Fruit fly (Drosophila melanogaster) whole organism, embryonic: ENCODE data around the gene CG3662.

Source experiments
- Atf-2 ChIP-seq: fragments of 200-800 bp; sonication (Bioruptor generic); optimal IDR thresholded peaks from 2 replicates; lab custom pipeline; 2016; ENCODE audit warnings: missing biosample characterization, missing genetic modification characterization
- Bgb ChIP-seq: fragments of 200-800 bp; sonication (Bioruptor generic); IDR thresholded peaks from 2 replicates; pipeline ENCODE4 v1.3.6; 2022; ENCODE audit warnings: missing biosample characterization, missing genetic modification characterization; ENCODE audit not compliant: partially characterized antibody
- Blimp-1 ChIP-seq: fragments of 200-800 bp; sonication (Bioruptor generic); optimal IDR thresholded peaks from 3 replicates; lab custom pipeline; 2018; ENCODE audit warnings: missing biosample characterization, missing genetic modification characterization, mild to moderate bottlenecking, moderate library complexity, missing genetic modification reagents
- CG10462 ChIP-seq: fragments of 200-800 bp; sonication (Bioruptor generic); optimal IDR thresholded peaks from 2 replicates; lab custom pipeline; 2016; ENCODE audit warnings: missing biosample characterization, missing genetic modification characterization
- CG10565 ChIP-seq: fragments of 200-800 bp; sonication (Bioruptor generic); optimal IDR thresholded peaks from 3 replicates; lab custom pipeline; 2016; ENCODE audit warnings: missing biosample characterization, mild to moderate bottlenecking, missing genetic modification characterization
- CG11456 ChIP-seq: fragments of 200-800 bp; sonication (Bioruptor generic); IDR thresholded peaks from 3 replicates; pipeline ENCODE4 v1.3.6; 2022; ENCODE audit warnings: missing biosample characterization, missing genetic modification characterization
- CG11695 ChIP-seq: fragments of 200-800 bp; sonication (Bioruptor generic); IDR thresholded peaks from 3 replicates; pipeline ENCODE4 v1.3.6; 2022; ENCODE audit warnings: missing biosample characterization, missing genetic modification characterization
- CG13123 ChIP-seq: fragments of 200-800 bp; sonication (Bioruptor generic); optimal IDR thresholded peaks from 2 replicates; lab custom pipeline; 2016; ENCODE audit warnings: missing biosample characterization, missing genetic modification characterization
- CG13287 ChIP-seq: fragments of 200-800 bp; sonication (Bioruptor generic); IDR thresholded peaks from 2 replicates; pipeline ENCODE4 v1.3.6; 2022; ENCODE audit warnings: missing biosample characterization, missing genetic modification characterization; ENCODE audit not compliant: partially characterized antibody
- CG15514 ChIP-seq: fragments of 200-800 bp; sonication (Bioruptor generic); optimal IDR thresholded peaks from 3 replicates; lab custom pipeline; 2017; ENCODE audit warnings: missing biosample characterization, missing genetic modification characterization, mild to moderate bottlenecking, moderate library complexity, missing genetic modification reagents
- CG16815 ChIP-seq: fragments of 200-800 bp; sonication (Bioruptor generic); optimal IDR thresholded peaks from 3 replicates; lab custom pipeline; 2017; ENCODE audit warnings: missing biosample characterization, mild to moderate bottlenecking, missing genetic modification characterization
- CG17385 ChIP-seq: fragments of 200-800 bp; sonication (Bioruptor generic); optimal IDR thresholded peaks from 3 replicates; lab custom pipeline; 2018; ENCODE audit warnings: missing biosample characterization, mild to moderate bottlenecking, missing genetic modification characterization
- CG1792 ChIP-seq: fragments of 200-800 bp; sonication (Bioruptor generic); optimal IDR thresholded peaks from 2 replicates; lab custom pipeline; 2016; ENCODE audit warnings: missing biosample characterization, missing genetic modification characterization
- CG18599 ChIP-seq: fragments of 200-800 bp; sonication (Bioruptor generic); optimal IDR thresholded peaks from 3 replicates; lab custom pipeline; 2017; ENCODE audit warnings: missing biosample characterization, missing genetic modification characterization, mild to moderate bottlenecking, moderate library complexity, missing genetic modification reagents
- CG2120 ChIP-seq: fragments of 200-800 bp; sonication (Bioruptor generic); optimal IDR thresholded peaks from 3 replicates; lab custom pipeline; 2016; ENCODE audit warnings: missing biosample characterization, missing genetic modification characterization
- CG2199 ChIP-seq: fragments of 200-800 bp; sonication (Bioruptor generic); IDR thresholded peaks from 3 replicates; pipeline ENCODE4 v1.3.6; 2022; ENCODE audit warnings: missing biosample characterization, missing genetic modification characterization
- CG2202 ChIP-seq: fragments of 200-800 bp; sonication (Bioruptor generic); optimal IDR thresholded peaks from 2 replicates; lab custom pipeline; 2018; ENCODE audit warnings: missing biosample characterization, mild to moderate bottlenecking, missing genetic modification characterization
- CG30431 ChIP-seq: fragments of 200-800 bp; sonication (Bioruptor generic); optimal IDR thresholded peaks from 2 replicates; lab custom pipeline; 2017; ENCODE audit warnings: missing biosample characterization, missing genetic modification characterization
- CG3065 ChIP-seq: fragments of 200-800 bp; sonication (Bioruptor generic); optimal IDR thresholded peaks from 2 replicates; lab custom pipeline; 2016; ENCODE audit warnings: missing biosample characterization, missing genetic modification characterization
- CG31224 ChIP-seq: fragments of 200-800 bp; sonication (Bioruptor generic); IDR thresholded peaks from 2 replicates; pipeline ENCODE4 v1.3.6; 2022; ENCODE audit warnings: missing biosample characterization, missing genetic modification characterization
- CG3281 ChIP-seq: fragments of 200-800 bp; sonication (Bioruptor generic); optimal IDR thresholded peaks from 3 replicates; lab custom pipeline; 2017; ENCODE audit warnings: missing biosample characterization, mild to moderate bottlenecking, missing genetic modification characterization
- CG3847 ChIP-seq: fragments of 200-800 bp; sonication (Bioruptor generic); IDR thresholded peaks from 2 replicates; pipeline ENCODE4 v1.3.6; 2022; ENCODE audit warnings: missing biosample characterization, missing genetic modification characterization
- CG4282 ChIP-seq: fragments of 200-800 bp; sonication (Bioruptor generic); optimal IDR thresholded peaks from 2 replicates; lab custom pipeline; 2016; ENCODE audit warnings: missing biosample characterization, missing genetic modification characterization
- CG6689 ChIP-seq: fragments of 200-800 bp; sonication (Bioruptor generic); IDR thresholded peaks from 2 replicates; pipeline ENCODE4 v1.3.6; 2022; ENCODE audit warnings: missing biosample characterization, missing genetic modification characterization
- CG7357 ChIP-seq: fragments of 200-800 bp; sonication (Bioruptor generic); IDR thresholded peaks from 3 replicates; pipeline ENCODE4 v1.3.6; 2022; ENCODE audit warnings: missing biosample characterization, missing genetic modification characterization
- Dip2 ChIP-seq: fragments of 200-800 bp; sonication (Bioruptor generic); IDR thresholded peaks from 2 replicates; pipeline ENCODE4 v1.3.6; 2022; ENCODE audit warnings: missing biosample characterization, missing genetic modification characterization
- Dp ChIP-seq: fragments of 200-800 bp; sonication (Bioruptor generic); optimal IDR thresholded peaks from 2 replicates; lab custom pipeline; 2018; ENCODE audit warnings: missing biosample characterization, mild to moderate bottlenecking, missing genetic modification characterization, moderate library complexity
- Hmr ChIP-seq: fragments of 200-800 bp; sonication (Bioruptor generic); optimal IDR thresholded peaks from 3 replicates; lab custom pipeline; 2017; ENCODE audit warnings: mild to moderate bottlenecking, missing biosample characterization, missing genetic modification reagents, missing genetic modification characterization
- Hr39 ChIP-seq: fragments of >200 bp; optimal IDR thresholded peaks from 2 replicates; lab custom pipeline; 2017
- Lpt ChIP-seq: fragments of >200 bp; optimal IDR thresholded peaks from 2 replicates; lab custom pipeline; 2018; ENCODE audit warnings: missing biosample characterization, missing genetic modification characterization
- NfI ChIP-seq: fragments of 200-800 bp; sonication (Bioruptor generic); optimal IDR thresholded peaks from 3 replicates; lab custom pipeline; 2018; ENCODE audit warnings: missing biosample characterization, mild to moderate bottlenecking, missing genetic modification characterization, moderate library complexity
- TFAM ChIP-seq: fragments of 200-800 bp; sonication (Bioruptor generic); optimal IDR thresholded peaks from 2 replicates; lab custom pipeline; 2017; ENCODE audit warnings: missing biosample characterization, missing genetic modification characterization, inconsistent platforms
- abd-A ChIP-seq: fragments of 200-800 bp; sonication (Bioruptor generic); optimal IDR thresholded peaks from 3 replicates; lab custom pipeline; 2019; ENCODE audit warnings: missing biosample characterization, mild to moderate bottlenecking, missing genetic modification characterization, moderate library complexity
- ara ChIP-seq: fragments of 200-800 bp; sonication (Bioruptor generic); IDR thresholded peaks from 2 replicates; pipeline ENCODE4 v1.3.6; 2022; ENCODE audit warnings: missing biosample characterization, missing genetic modification characterization
- btn ChIP-seq: fragments of 200-800 bp; sonication (Bioruptor generic); optimal IDR thresholded peaks from 2 replicates; lab custom pipeline; 2016; ENCODE audit warnings: missing biosample characterization, missing genetic modification characterization
- gcm ChIP-seq: fragments of 200-800 bp; sonication (Bioruptor generic); optimal IDR thresholded peaks from 2 replicates; lab custom pipeline; 2019; ENCODE audit warnings: missing biosample characterization, mild to moderate bottlenecking, missing genetic modification characterization, moderate library complexity
- rib ChIP-seq: fragments of 200-800 bp; sonication (Bioruptor generic); IDR thresholded peaks from 2 replicates; pipeline ENCODE4 v1.3.6; 2022; ENCODE audit warnings: missing biosample characterization, missing genetic modification characterization
- ro ChIP-seq: fragments of 200-800 bp; sonication (Bioruptor generic); IDR thresholded peaks from 2 replicates; pipeline ENCODE4 v1.3.6; 2022; ENCODE audit warnings: missing biosample characterization, missing genetic modification characterization
- slbo ChIP-seq: fragments of 200-800 bp; sonication (Bioruptor generic); IDR thresholded peaks from 2 replicates; pipeline ENCODE4 v1.3.6; 2022; ENCODE audit warnings: missing biosample characterization, missing genetic modification characterization
- wek ChIP-seq: fragments of 200-800 bp; sonication (Bioruptor generic); optimal IDR thresholded peaks from 3 replicates; lab custom pipeline; 2018; ENCODE audit warnings: missing biosample characterization, mild to moderate bottlenecking, missing genetic modification characterization, moderate library complexity
- yki ChIP-seq: fragments of >200 bp; optimal IDR thresholded peaks from 3 replicates; lab custom pipeline; 2018
- zfh2 ChIP-seq: fragments of 200-800 bp; sonication (Bioruptor generic); optimal IDR thresholded peaks from 2 replicates; lab custom pipeline; 2016; ENCODE audit warnings: missing biosample characterization, missing genetic modification characterization

Gene CG3662

dm6 chr2L:780851-781250, 40.2 kb upstream of the CG3662 start (continued):
- TF ChIP-seq gcm (GFP tag; lab: Kevin White, UChicago) (no peak), CG7357 (GFP tag; lab: Robert Waterston, UW) (no peak), zfh2 (GFP tag; lab: Kevin White, UChicago) (no peak), Dip2 (no peak), abd-A (tag; lab: Kevin White, UChicago) (no peak), CG11456 (no peak), NfI (GFP tag; lab: Kevin White, UChicago) (no peak), CG17385 (GFP tag; lab: Kevin White, UChicago) (no peak), CG15514 (GFP tag; lab: Kevin White, UChicago) (peak; percentile 12), ro (GFP tag; lab: Robert Waterston, UW) (no peak), CG3281 (GFP tag; lab: Kevin White, UChicago) (no peak), Hmr (GFP tag; lab: Kevin White, UChicago) (peak; percentile 33), CG18599 (GFP tag; lab: Kevin White, UChicago) (peak; percentile 60), CG13123 (GFP tag; lab: Kevin White, UChicago) (no peak), CG13287 (GFP tag; lab: Robert Waterston, UW) (no peak), CG3065 (GFP tag; lab: Kevin White, UChicago) (no peak), slbo (peak; percentile 61), Dp (GFP tag; lab: Kevin White, UChicago) (no peak), CG10565 (no peak), CG2120 (GFP tag; lab: Kevin White, UChicago) (peak; percentile 28), CG4282 (GFP tag; lab: Kevin White, UChicago) (no peak), CG11695 (GFP tag; lab: Robert Waterston, UW) (no peak), CG16815 (GFP tag; lab: Kevin White, UChicago) (no peak), wek (GFP tag; lab: Kevin White, UChicago) (no peak)

- no peak for TF ChIP-seq CG6689 (GFP tag; lab: Robert Waterston, UW)
- TF ChIP-seq Lpt (GFP tag; lab: Kevin White, UChicago): no peak
- no peak for TF ChIP-seq Bgb (GFP tag; lab: Robert Waterston, UW)
- TF ChIP-seq CG2202 (tag; lab: Kevin White, UChicago): no peak
- no peak for TF ChIP-seq Hr39 (lab: Kevin White, UChicago)
- no peak for TF ChIP-seq btn
- no peak for TF ChIP-seq CG3847 (GFP tag; lab: Robert Waterston, UW)
- TF ChIP-seq CG10462: no peak
- TF ChIP-seq yki (lab: Kevin White, UChicago): no peak
- no peak for TF ChIP-seq Atf-2 (GFP tag; lab: Kevin White, UChicago)
- TF ChIP-seq CG31224 (GFP tag; lab: Robert Waterston, UW): no peak
- no peak for TF ChIP-seq CG2199 (GFP tag; lab: Robert Waterston, UW)
- no peak for TF ChIP-seq TFAM (GFP tag; lab: Kevin White, UChicago)
- no peak for TF ChIP-seq CG1792 (GFP tag; lab: Kevin White, UChicago)
- no peak for TF ChIP-seq Blimp-1 (GFP tag; lab: Kevin White, UChicago)
- TF ChIP-seq rib (GFP tag; lab: Robert Waterston, UW): no peak
- TF ChIP-seq CG30431 (GFP tag; lab: Kevin White, UChicago): no peak
- TF ChIP-seq ara: no peak
- no peak for TF ChIP-seq CG13287 (GFP tag; lab: Robert Waterston, UW)
Measured at dm6 chr2L:784036-784435, 37.1 kb upstream of the CG3662 start, which contains the start of gene CG3544. Gene CG3544 (plus strand): TSS chr2L:784336.
